Fruit fly (Drosophila melanogaster) whole organism, embryonic: Measurements from ENCODE around the gene Cpr67Fa2.
A peak's percentile ranks its signal among the peaks of the same experiment; 100 is the strongest.

Experiments
- Adf1 ChIP-seq: fragments of 200-800 bp; sonication (Bioruptor generic); IDR thresholded peaks from 2 replicates; pipeline ENCODE4 v1.3.6; 2022; ENCODE audit warnings: missing biosample characterization, missing genetic modification characterization
- Atf6 ChIP-seq: fragments of 200-800 bp; sonication (Bioruptor generic); IDR thresholded peaks from 2 replicates; pipeline ENCODE4 v1.3.6; 2022; ENCODE audit warnings: missing biosample characterization, missing genetic modification characterization
- CG10654 ChIP-seq: fragments of 200-800 bp; sonication (Bioruptor generic); optimal IDR thresholded peaks from 2 replicates; lab custom pipeline; 2016; ENCODE audit warnings: missing biosample characterization, missing genetic modification characterization
- CG12659 ChIP-seq: fragments of 200-800 bp; sonication (Bioruptor generic); optimal IDR thresholded peaks from 3 replicates; lab custom pipeline; 2017; ENCODE audit warnings: mild to moderate bottlenecking, missing biosample characterization, missing genetic modification reagents, missing genetic modification characterization
- CG15011 ChIP-seq: fragments of 200-800 bp; sonication (Bioruptor generic); optimal IDR thresholded peaks from 3 replicates; lab custom pipeline; 2018; ENCODE audit warnings: missing biosample characterization, mild to moderate bottlenecking, missing genetic modification characterization
- CG15269 ChIP-seq: fragments of 200-800 bp; sonication (Bioruptor generic); optimal IDR thresholded peaks from 2 replicates; lab custom pipeline; 2018; ENCODE audit warnings: missing biosample characterization, mild to moderate bottlenecking, missing genetic modification characterization, moderate library complexity
- CG17912 ChIP-seq: fragments of 200-800 bp; sonication (Bioruptor generic); optimal IDR thresholded peaks from 2 replicates; lab custom pipeline; 2018; ENCODE audit warnings: missing biosample characterization, mild to moderate bottlenecking, missing genetic modification characterization
- CG2120 ChIP-seq: fragments of 200-800 bp; sonication (Bioruptor generic); optimal IDR thresholded peaks from 3 replicates; lab custom pipeline; 2016; ENCODE audit warnings: missing biosample characterization, missing genetic modification characterization
- CG30403 ChIP-seq: fragments of 200-800 bp; sonication (Bioruptor generic); optimal IDR thresholded peaks from 3 replicates; lab custom pipeline; 2016; ENCODE audit warnings: missing biosample characterization, missing genetic modification characterization
- CG31224 ChIP-seq: fragments of 200-800 bp; sonication (Bioruptor generic); IDR thresholded peaks from 2 replicates; pipeline ENCODE4 v1.3.6; 2022; ENCODE audit warnings: missing biosample characterization, missing genetic modification characterization
- CG3847 ChIP-seq: fragments of 200-800 bp; sonication (Bioruptor generic); IDR thresholded peaks from 2 replicates; pipeline ENCODE4 v1.3.6; 2022; ENCODE audit warnings: missing biosample characterization, missing genetic modification characterization
- CG4820 ChIP-seq: fragments of 200-800 bp; sonication (Bioruptor generic); optimal IDR thresholded peaks from 3 replicates; lab custom pipeline; 2016; ENCODE audit warnings: missing biosample characterization, missing genetic modification characterization
- CG6683 ChIP-seq: fragments of 200-800 bp; sonication (Bioruptor generic); optimal IDR thresholded peaks from 2 replicates; lab custom pipeline; 2017; ENCODE audit warnings: missing biosample characterization, mild to moderate bottlenecking, missing genetic modification characterization, missing genetic modification reagents
- CG8924 ChIP-seq: fragments of 200-800 bp; optimal IDR thresholded peaks from 3 replicates; lab custom pipeline; 2019; ENCODE audit warnings: missing biosample characterization, mild to moderate bottlenecking, missing genetic modification characterization, moderate library complexity
- CG9609 ChIP-seq: fragments of 200-800 bp; sonication (Bioruptor generic); optimal IDR thresholded peaks from 3 replicates; lab custom pipeline; 2016; ENCODE audit warnings: missing biosample characterization, missing genetic modification characterization
- CG9727 ChIP-seq: fragments of 200-800 bp; sonication (Bioruptor generic); optimal IDR thresholded peaks from 3 replicates; lab custom pipeline; 2017; ENCODE audit warnings: missing biosample characterization, mild to moderate bottlenecking, missing genetic modification characterization
- Chrac-16 ChIP-seq: fragments of 200-800 bp; sonication (Bioruptor generic); optimal IDR thresholded peaks from 3 replicates; lab custom pipeline; 2016; ENCODE audit warnings: missing biosample characterization, missing genetic modification characterization
- CrebB ChIP-seq: fragments of 200-800 bp; sonication (Bioruptor generic); optimal IDR thresholded peaks from 3 replicates; lab custom pipeline; 2018; ENCODE audit warnings: missing biosample characterization, mild to moderate bottlenecking, missing genetic modification characterization
- Dad ChIP-seq: fragments of 200-800 bp; sonication (Bioruptor generic); optimal IDR thresholded peaks from 3 replicates; lab custom pipeline; 2016; ENCODE audit warnings: missing biosample characterization, missing genetic modification characterization
- E2f2 ChIP-seq: fragments of 200-800 bp; sonication (Bioruptor generic); IDR thresholded peaks from 2 replicates; pipeline ENCODE4 v1.3.6; 2022; ENCODE audit warnings: missing biosample characterization, missing genetic modification characterization
- ERR ChIP-seq: fragments of 200-800 bp; sonication (Bioruptor generic); optimal IDR thresholded peaks from 2 replicates; lab custom pipeline; 2016; ENCODE audit warnings: missing biosample characterization, missing genetic modification characterization
- Gug ChIP-seq: fragments of 200-800 bp; sonication (Bioruptor generic); IDR thresholded peaks from 4 replicates; pipeline ENCODE4 v1.3.6; 2022; ENCODE audit warnings: missing biosample characterization, missing genetic modification characterization
- Hand ChIP-seq: fragments of 200-800 bp; sonication (Bioruptor generic); optimal IDR thresholded peaks from 2 replicates; lab custom pipeline; 2017; ENCODE audit warnings: mild to moderate bottlenecking, missing biosample characterization, missing genetic modification reagents, missing genetic modification characterization
- Hey ChIP-seq: fragments of 200-800 bp; sonication (Bioruptor generic); optimal IDR thresholded peaks from 3 replicates; lab custom pipeline; 2018; ENCODE audit warnings: missing biosample characterization, mild to moderate bottlenecking, missing genetic modification characterization
- HmgD ChIP-seq: fragments of 200-800 bp; sonication (Bioruptor generic); optimal IDR thresholded peaks from 3 replicates; lab custom pipeline; 2016; ENCODE audit warnings: missing biosample characterization, missing genetic modification characterization
- Nf-YC ChIP-seq: fragments of 200-800 bp; optimal IDR thresholded peaks from 3 replicates; lab custom pipeline; 2019; ENCODE audit warnings: missing biosample characterization, mild to moderate bottlenecking, missing genetic modification characterization, moderate library complexity
- Ptx1 ChIP-seq: fragments of 200-800 bp; sonication (Bioruptor generic); IDR thresholded peaks from 2 replicates; pipeline ENCODE4 v1.3.6; 2022; ENCODE audit warnings: missing biosample characterization, missing genetic modification characterization
- Rfx ChIP-seq: fragments of 200-800 bp; sonication (Bioruptor generic); IDR thresholded peaks from 2 replicates; pipeline ENCODE4 v1.3.6; 2022; ENCODE audit warnings: missing biosample characterization, missing genetic modification characterization
- Xbp1 ChIP-seq: fragments of 200-800 bp; sonication (Bioruptor generic); optimal IDR thresholded peaks from 3 replicates; lab custom pipeline; 2016; ENCODE audit warnings: missing biosample characterization, mild to moderate bottlenecking, missing genetic modification characterization
- al ChIP-seq: fragments of 200-800 bp; sonication (Bioruptor generic); IDR thresholded peaks from 2 replicates; pipeline ENCODE4 v1.3.6; 2022; ENCODE audit warnings: missing biosample characterization, missing genetic modification characterization
- dpn ChIP-seq, 2 experiments: fragments of 200-800 bp; sonication (Bioruptor generic); optimal IDR thresholded peaks; 3 replicates each; lab custom pipeline; 2016; ENCODE audit warnings: missing biosample characterization in 2 of 2, missing genetic modification characterization in 2 of 2
- en ChIP-seq: fragments of 200-800 bp; sonication (Bioruptor generic); optimal IDR thresholded peaks from 2 replicates; lab custom pipeline; 2016; ENCODE audit warnings: missing biosample characterization, missing genetic modification characterization
- eve ChIP-seq, 2 experiments: fragments of >200 bp; optimal IDR thresholded peaks; 2 replicates each; lab custom pipeline; 2017; ENCODE audit warnings: missing biosample characterization in 2 of 2, missing genetic modification characterization in 2 of 2
- exex ChIP-seq: fragments of 200-800 bp; sonication (Bioruptor generic); optimal IDR thresholded peaks from 4 replicates; lab custom pipeline; 2018; ENCODE audit warnings: missing biosample characterization, mild to moderate bottlenecking, missing genetic modification characterization, moderate library complexity
- eyg ChIP-seq: fragments of 200-800 bp; sonication (Bioruptor generic); optimal IDR thresholded peaks from 3 replicates; lab custom pipeline; 2016; ENCODE audit warnings: missing biosample characterization, missing genetic modification characterization
- fu2 ChIP-seq: fragments of 200-800 bp; sonication (Bioruptor generic); optimal IDR thresholded peaks from 2 replicates; lab custom pipeline; 2016; ENCODE audit warnings: missing biosample characterization, missing genetic modification characterization
- gem ChIP-seq: fragments of 200-800 bp; sonication (Bioruptor generic); optimal IDR thresholded peaks from 2 replicates; lab custom pipeline; 2019; ENCODE audit warnings: missing biosample characterization, mild to moderate bottlenecking, missing genetic modification characterization, moderate library complexity
- gro ChIP-seq: fragments of 200-800 bp; sonication (Bioruptor generic); optimal IDR thresholded peaks from 2 replicates; lab custom pipeline; 2016; ENCODE audit warnings: missing biosample characterization, missing genetic modification characterization
- lmd ChIP-seq: fragments of 200-800 bp; sonication (Bioruptor generic); IDR thresholded peaks from 2 replicates; pipeline ENCODE4 v1.3.6; 2022; ENCODE audit warnings: missing biosample characterization, missing genetic modification characterization
- mam ChIP-seq: fragments of 200-800 bp; sonication (Bioruptor generic); optimal IDR thresholded peaks from 3 replicates; lab custom pipeline; 2016; ENCODE audit warnings: missing biosample characterization, missing genetic modification characterization
- otp ChIP-seq: fragments of 200-800 bp; sonication (Bioruptor generic); IDR thresholded peaks from 3 replicates; pipeline ENCODE4, ENCODE4 v1.3.6; 2022; ENCODE audit warnings: missing biosample characterization, missing genetic modification characterization
- pho ChIP-seq: fragments of 200-800 bp; sonication (Bioruptor generic); optimal IDR thresholded peaks from 2 replicates; lab custom pipeline; 2016; ENCODE audit warnings: missing biosample characterization, missing genetic modification characterization
- row ChIP-seq: fragments of 200-800 bp; sonication (Bioruptor generic); IDR thresholded peaks from 3 replicates; pipeline ENCODE4 v1.3.6; 2022; ENCODE audit warnings: missing biosample characterization, missing genetic modification characterization
- shn ChIP-seq: fragments of 200-800 bp; sonication (Bioruptor generic); optimal IDR thresholded peaks from 3 replicates; lab custom pipeline; 2016; ENCODE audit warnings: missing biosample characterization, missing genetic modification characterization
- slou ChIP-seq: fragments of 200-800 bp; sonication (Bioruptor generic); optimal IDR thresholded peaks from 3 replicates; lab custom pipeline; 2016; ENCODE audit warnings: missing biosample characterization, missing genetic modification characterization
- slp2 ChIP-seq: fragments of 200-800 bp; sonication (Bioruptor generic); optimal IDR thresholded peaks from 2 replicates; lab custom pipeline; 2016; ENCODE audit warnings: missing biosample characterization, missing genetic modification characterization
- tio ChIP-seq: fragments of 200-800 bp; sonication (Bioruptor generic); optimal IDR thresholded peaks from 2 replicates; lab custom pipeline; 2017; ENCODE audit warnings: missing biosample characterization, missing genetic modification characterization, inconsistent platforms
- wdn ChIP-seq: fragments of 200-800 bp; sonication (Bioruptor generic); IDR thresholded peaks from 2 replicates; pipeline ENCODE4 v1.3.6; 2022; ENCODE audit warnings: missing biosample characterization, missing genetic modification characterization
- wek ChIP-seq: fragments of 200-800 bp; sonication (Bioruptor generic); optimal IDR thresholded peaks from 3 replicates; lab custom pipeline; 2018; ENCODE audit warnings: missing biosample characterization, mild to moderate bottlenecking, missing genetic modification characterization, moderate library complexity
- z ChIP-seq: fragments of 200-800 bp; sonication (Bioruptor generic); IDR thresholded peaks from 3 replicates; pipeline ENCODE4 v1.3.6; 2022; ENCODE audit warnings: missing biosample characterization, missing genetic modification characterization

Gene Cpr67Fa2

DNA sequence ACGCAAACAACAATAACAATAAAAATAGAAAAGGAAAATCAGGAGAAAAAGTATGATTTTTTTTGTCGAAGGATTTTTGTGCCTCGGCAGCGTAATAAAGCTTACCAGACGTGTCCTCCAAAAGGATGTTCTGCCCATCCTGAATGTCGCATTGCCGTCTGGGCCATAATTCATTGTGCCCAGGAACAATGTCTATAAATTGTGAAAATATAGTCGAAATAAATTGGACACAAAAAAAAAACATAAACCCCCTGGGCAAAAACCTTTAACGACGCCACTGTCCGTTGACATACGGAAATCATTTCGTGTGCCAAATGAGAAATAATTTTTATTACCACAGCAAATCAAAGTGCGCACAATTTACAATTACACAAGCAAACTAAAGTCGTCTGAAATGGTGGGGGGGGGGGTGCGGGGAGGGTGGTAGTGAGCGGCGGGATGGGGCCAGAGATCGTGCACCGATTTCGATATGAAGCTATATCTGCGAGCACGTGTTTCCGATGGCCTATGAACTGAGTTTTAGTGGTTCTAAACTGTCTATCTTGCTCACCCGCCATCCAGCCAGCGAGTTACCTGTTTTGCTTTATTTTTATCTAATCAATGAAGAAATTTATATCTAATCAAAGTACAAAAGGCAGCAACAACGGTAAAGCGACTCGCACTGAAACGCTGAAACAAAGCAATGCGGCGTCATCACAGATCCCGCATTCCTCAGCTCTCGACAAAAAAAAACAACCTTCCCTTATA lies 24.7 kb upstream of the Cpr67Fa2 start (continued):
- TF ChIP-seq CG30403 (GFP tag; lab: Kevin White, UChicago) (peak; percentile 31), lmd (peak; percentile 54; the same call in 1 of the 2 replicates), gem (peak; percentile 46), al (GFP tag; lab: Robert Waterston, UW) (peak; percentile 57; the same call in 1 of the 2 replicates), exex (tag; lab: Kevin White, UChicago) (peak; percentile 67), CG2120 (GFP tag; lab: Kevin White, UChicago) (peak; percentile 78), Atf6 (GFP tag; lab: Robert Waterston, UW) (peak; percentile 60; the same call in 1 of the 2 replicates), Rfx (GFP tag; lab: Robert Waterston, UW) (peak; percentile 80), Hand (GFP tag; lab: Kevin White, UChicago) (no peak), CG8924 (tag; lab: Kevin White, UChicago) (no peak), eyg (GFP tag; lab: Kevin White, UChicago) (no peak), wek (GFP tag; lab: Kevin White, UChicago) (no peak), shn (GFP tag; lab: Kevin White, UChicago) (no peak), fu2 (GFP tag; lab: Kevin White, UChicago) (peak; percentile 54), ERR (GFP tag; lab: Kevin White, UChicago) (peak; percentile 2), CG12659 (GFP tag; lab: Kevin White, UChicago) (peak; percentile 26), mam (GFP tag; lab: Kevin White, UChicago) (peak; percentile 61), CG15269 (peak; percentile 56), CG9609 (GFP tag; lab: Kevin White, UChicago) (peak; percentile 14), row (GFP tag; lab: Robert Waterston, UW) (peak; percentile 56), CG6683 (GFP tag; lab: Kevin White, UChicago) (peak; percentile 14), Ptx1 (0 out of 2 replicates have a peak, but pooled peaks have one; percentile 54), otp (GFP tag; lab: Robert Waterston, UW) (no peak), eve (GFP tag; optimal IDR thresholded peaks at IDR 0.05; lab: Kevin White, UChicago) (no peak), Adf1 (GFP tag; lab: Robert Waterston, UW) (no peak; the same call in 1 of the 2 replicates), pho (GFP tag; lab: Kevin White, UChicago) (peak; percentile 34), CG9727 (peak; percentile 25), Chrac-16 (GFP tag; lab: Kevin White, UChicago) (no peak), Hey (peak; percentile 3), CG3847 (GFP tag; lab: Robert Waterston, UW) (peak; percentile 41), E2f2 (GFP tag; lab: Robert Waterston, UW) (0 out of 2 replicates have a peak, but pooled peaks have one; percentile 19), HmgD (GFP tag; lab: Kevin White, UChicago) (no peak), en (peak; percentile 34), CG17912 (GFP tag; lab: Kevin White, UChicago) (no peak), slou (GFP tag; lab: Kevin White, UChicago) (no peak), Dad (GFP tag; lab: Kevin White, UChicago) (peak; percentile 36), gro (GFP tag; lab: Kevin White, UChicago) (peak; percentile 74), CG15011 (GFP tag; lab: Kevin White, UChicago) (peak; percentile 43), dpn (GFP tag; optimal IDR thresholded peaks at IDR 0.05; lab: Kevin White, UChicago) (peak; percentile 27 to 35), z (GFP tag; lab: Robert Waterston, UW) (0 out of 3 replicates have a peak, but pooled peaks have one; percentile 26), wdn (GFP tag; lab: Robert Waterston, UW) (0 out of 2 replicates have a peak, but pooled peaks have one; percentile 37), CG31224 (GFP tag; lab: Robert Waterston, UW) (peak; percentile 62; the same call in 1 of the 2 replicates), CG10654 (GFP tag; lab: Kevin White, UChicago) (peak; percentile 4), CG4820 (peak; percentile 8), tio (GFP tag; lab: Kevin White, UChicago) (no peak), Nf-YC (no peak), slp2 (no peak), Gug (peak; percentile 37; the same call in 1 of the 4 replicates), Xbp1 (GFP tag; lab: Kevin White, UChicago) (peak; percentile 10), CrebB (no peak)
